Fruit fly (Drosophila melanogaster): ENCODE results near the gene msl-2.

DNA sequence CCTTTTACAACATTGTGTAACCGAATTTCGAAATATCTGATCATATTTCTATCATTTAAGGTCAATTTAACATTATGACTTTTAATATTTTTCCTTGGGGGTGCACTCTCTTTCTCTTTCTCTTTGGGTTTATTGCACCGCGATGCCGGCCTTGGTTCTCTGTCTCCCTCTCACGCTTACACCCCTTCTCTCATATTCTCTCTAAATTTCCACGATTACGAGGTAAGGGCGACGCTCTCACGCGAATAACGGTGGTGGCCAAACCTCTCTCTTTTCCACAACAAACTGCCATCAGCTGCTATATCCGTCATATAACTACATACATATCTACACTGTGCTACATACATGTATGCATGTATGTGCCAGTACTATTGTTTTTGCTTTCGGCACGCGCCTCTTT, 40.0 kb downstream of the msl-2 start:
- TF ChIP-seq cic (GFP tag; optimal IDR thresholded peaks at IDR 0.05) (no peak), Crg-1 (GFP tag; optimal IDR thresholded peaks at IDR 0.05) (no peak), CG12768 (GFP tag; optimal IDR thresholded peaks at IDR 0.05) (no peak), CG5204 (GFP tag; optimal IDR thresholded peaks at IDR 0.05) (no peak), toe (GFP tag; optimal IDR thresholded peaks at IDR 0.05) (no peak), kay (GFP tag; ENCODE audit: borderline replicate concordance) (no peak), CG14711 (tag; optimal IDR thresholded peaks at IDR 0.05) (no peak), ovo (GFP tag; optimal IDR thresholded peaks at IDR 0.05) (no peak), bab1 (GFP tag; optimal IDR thresholded peaks at IDR 0.05) (no peak), CG7045 (GFP tag; optimal IDR thresholded peaks at IDR 0.05) (no peak)

All from whole organism, adult.